Worm (Caenorhabditis elegans) whole organism, L3 larva: ENCODE measurements around the gene lbp-7.

Experiments
- R02D3.7 ChIP-seq: fragments of 150-350 bp; optimal IDR thresholded peaks from 2 replicates; lab custom pipeline; 2014; ENCODE audit warnings: missing biosample characterization, missing genetic modification characterization
- ZK546.5 ChIP-seq: sonication (generic microtip); optimal IDR thresholded peaks from 2 replicates; lab custom pipeline; 2017; ENCODE audit warnings: missing biosample characterization, missing genetic modification characterization
- ceh-28 ChIP-seq: fragments of 150-350 bp; optimal IDR thresholded peaks from 2 replicates; lab custom pipeline; 2014; ENCODE audit warnings: missing biosample characterization, missing genetic modification reagents, missing genetic modification characterization
- mml-1 ChIP-seq: fragments of 150-350 bp; sonication (generic microtip); optimal IDR thresholded peaks from 3 replicates; lab custom pipeline; 2014; ENCODE audit warnings: missing biosample characterization, missing genetic modification characterization
- nhr-77 ChIP-seq: fragments of 150-350 bp; optimal IDR thresholded peaks from 2 replicates; lab custom pipeline; 2014; ENCODE audit warnings: missing biosample characterization, missing genetic modification characterization
- unc-62 ChIP-seq: fragments of 150-350 bp; sonication (generic microtip); optimal IDR thresholded peaks from 4 replicates; lab custom pipeline; 2014; ENCODE audit warnings: missing biosample characterization, missing genetic modification reagents, missing genetic modification characterization

Gene lbp-7

ce11 chrV:13929503-13929902 is 50.2 kb downstream of the lbp-7 start, which contains the start of gene srxa-13:
Gene srxa-13, plus strand, starts transcription at chrV:13929803.
- TF ChIP-seq ZK546.5 (tag; lab: Kevin White, UChicago), result no peak
- no peak for TF ChIP-seq ceh-28
- TF ChIP-seq R02D3.7, result no peak
- TF ChIP-seq unc-62 (GFP tag; lab: Kevin White, UChicago), result no peak
- TF ChIP-seq nhr-77, result no peak
- TF ChIP-seq mml-1 (tag; lab: Kevin White, UChicago), result no peak
